Fruit fly (Drosophila melanogaster) whole organism, prepupa: ENCODE results near the gene GluRIA.

Experiments
- CG10631 ChIP-seq: fragments of 200-800 bp; sonication (Bioruptor generic); optimal IDR thresholded peaks from 2 replicates; lab custom pipeline; 2016; ENCODE audit warnings: missing biosample characterization, missing genetic modification characterization
- CG15336 ChIP-seq: fragments of 200-800 bp; sonication (Bioruptor generic); IDR thresholded peaks from 2 replicates; pipeline ENCODE4 v1.3.6; 2022; ENCODE audit warnings: missing biosample characterization, missing genetic modification characterization
- CG3032 ChIP-seq: fragments of 200-800 bp; optimal IDR thresholded peaks from 2 replicates; lab custom pipeline; 2019; ENCODE audit warnings: missing biosample characterization, mild to moderate bottlenecking, missing genetic modification characterization, moderate library complexity
- CG3919 ChIP-seq: fragments of 200-800 bp; sonication (Bioruptor generic); optimal IDR thresholded peaks from 3 replicates; lab custom pipeline; 2016; ENCODE audit warnings: missing biosample characterization, missing genetic modification characterization
- CG6276 ChIP-seq: fragments of 200-800 bp; sonication (Bioruptor generic); optimal IDR thresholded peaks from 2 replicates; lab custom pipeline; 2017; ENCODE audit warnings: missing biosample characterization, mild to moderate bottlenecking, missing genetic modification characterization
- CG6792 ChIP-seq: fragments of 200-800 bp; sonication (Bioruptor generic); optimal IDR thresholded peaks from 3 replicates; lab custom pipeline; 2016; ENCODE audit warnings: missing biosample characterization, missing genetic modification characterization
- CG7368 ChIP-seq: fragments of 200-800 bp; sonication (Bioruptor generic); optimal IDR thresholded peaks from 3 replicates; lab custom pipeline; 2016; ENCODE audit warnings: missing biosample characterization, missing genetic modification characterization
- CG8632 ChIP-seq: fragments of 200-800 bp; sonication (Bioruptor generic); optimal IDR thresholded peaks from 3 replicates; lab custom pipeline; 2016; ENCODE audit warnings: missing biosample characterization, missing genetic modification characterization
- Eip75B ChIP-seq: fragments of 200-800 bp; sonication (Bioruptor generic); optimal IDR thresholded peaks from 3 replicates; lab custom pipeline; 2016; ENCODE audit warnings: missing biosample characterization, missing genetic modification characterization
- Eip93F ChIP-seq: fragments of 200-800 bp; sonication (Bioruptor generic); optimal IDR thresholded peaks from 2 replicates; lab custom pipeline; 2016; ENCODE audit warnings: missing biosample characterization, mild to moderate bottlenecking, missing genetic modification characterization
- Ets21C ChIP-seq: fragments of 200-800 bp; sonication (Bioruptor generic); optimal IDR thresholded peaks from 3 replicates; lab custom pipeline; 2016; ENCODE audit warnings: missing biosample characterization, missing genetic modification characterization
- Hr38 ChIP-seq: sonication (Bioruptor generic); optimal IDR thresholded peaks from 2 replicates; lab custom pipeline; 2016; ENCODE audit warnings: missing biosample characterization, missing genetic modification characterization
- Met ChIP-seq: fragments of 200-800 bp; sonication (Bioruptor generic); optimal IDR thresholded peaks from 3 replicates; lab custom pipeline; 2016; ENCODE audit warnings: missing biosample characterization, missing genetic modification characterization
- acj6 ChIP-seq: fragments of 200-800 bp; sonication (Bioruptor generic); optimal IDR thresholded peaks from 3 replicates; lab custom pipeline; 2016; ENCODE audit warnings: missing biosample characterization, missing genetic modification characterization
- cyc ChIP-seq: fragments of 200-800 bp; sonication (Bioruptor generic); optimal IDR thresholded peaks from 3 replicates; lab custom pipeline; 2016; ENCODE audit warnings: missing biosample characterization, missing genetic modification characterization
- fd59A ChIP-seq: fragments of 200-800 bp; sonication (Bioruptor generic); optimal IDR thresholded peaks from 2 replicates; lab custom pipeline; 2017; ENCODE audit warnings: missing biosample characterization, mild to moderate bottlenecking, missing genetic modification characterization, missing genetic modification reagents
- net ChIP-seq: fragments of 200-800 bp; sonication (Bioruptor generic); optimal IDR thresholded peaks from 3 replicates; lab custom pipeline; 2016; ENCODE audit warnings: missing biosample characterization, missing genetic modification characterization
- pdm3 ChIP-seq: fragments of 200-800 bp; sonication (Bioruptor generic); optimal IDR thresholded peaks from 3 replicates; lab custom pipeline; 2016; ENCODE audit warnings: missing biosample characterization, missing genetic modification characterization
- salr ChIP-seq, 2 experiments: fragments of 200-800 bp; sonication (Bioruptor generic); optimal IDR thresholded peaks; 3 replicates each; lab custom pipeline; 2016 to 2018; ENCODE audit warnings: missing biosample characterization in 2 of 2, missing genetic modification characterization in 2 of 2, mild to moderate bottlenecking in 1 of 2
- ss ChIP-seq, 2 experiments: fragments of 200-800 bp; sonication (Bioruptor generic); optimal IDR thresholded peaks; 2 replicates in 1 of 2; 3 replicates in 1 of 2; lab custom pipeline; 2017 to 2018; ENCODE audit warnings: mild to moderate bottlenecking in 2 of 2, missing biosample characterization in 2 of 2, missing genetic modification characterization in 2 of 2, moderate library complexity in 1 of 2

The GluRIA gene

dm6 chr3L:6619060-6619459 is 4.8 kb upstream of the GluRIA start:
- TF ChIP-seq CG10631 (GFP tag; lab: Kevin White, UChicago) (no peak), CG8632 (no peak), CG6792 (GFP tag; lab: Kevin White, UChicago) (no peak), salr (GFP tag; optimal IDR thresholded peaks at IDR 0.05; lab: Kevin White, UChicago) (no peak), ss (GFP tag; optimal IDR thresholded peaks at IDR 0.05; lab: Kevin White, UChicago) (no peak), Eip75B (GFP tag; lab: Kevin White, UChicago) (no peak), Eip93F (no peak), Hr38 (no peak), acj6 (GFP tag; lab: Kevin White, UChicago) (no peak), net (no peak), CG15336 (GFP tag; lab: Robert Waterston, UW) (no peak)

dm6 chr3L:6665541-6665940 is 41.7 kb downstream of the GluRIA start, which contains the start of gene eIF4E4:
TSS of gene eIF4E4 (minus strand) at chr3L:6665641.
- TF ChIP-seq CG15336 (GFP tag; lab: Robert Waterston, UW) (no peak), pdm3 (no peak), CG6792 (GFP tag; lab: Kevin White, UChicago) (no peak), CG8632 (no peak), CG6276 (GFP tag; lab: Kevin White, UChicago) (no peak), cyc (GFP tag; lab: Kevin White, UChicago) (no peak), fd59A (GFP tag; lab: Kevin White, UChicago) (no peak), CG3919 (GFP tag; lab: Kevin White, UChicago) (no peak)

dm6 chr3L:6667716-6668115 is 43.9 kb downstream of the GluRIA start, which contains the start of gene Grl65a:
TSS of gene Grl65a (minus strand) at chr3L:6667816.
- no peak for TF ChIP-seq pdm3
- no peak for TF ChIP-seq CG6792 (GFP tag; lab: Kevin White, UChicago)
- no peak for TF ChIP-seq CG3032 (tag; lab: Kevin White, UChicago)
- TF ChIP-seq CG7368 (GFP tag; lab: Kevin White, UChicago), result no peak
- no peak for TF ChIP-seq Met (GFP tag; lab: Kevin White, UChicago)
- TF ChIP-seq fd59A (GFP tag; lab: Kevin White, UChicago), result no peak
- TF ChIP-seq CG6276 (GFP tag; lab: Kevin White, UChicago), result no peak
- no peak for TF ChIP-seq Ets21C (GFP tag; lab: Kevin White, UChicago)
